Worm (Caenorhabditis elegans): Measurements from ENCODE around the gene spig-5.
"Not testable (repeated sequence)": the region's sequence is repeated elsewhere in the genome, so short reads cannot be mapped to it uniquely, and the experiment has no call there.

Gene spig-5

DNA sequence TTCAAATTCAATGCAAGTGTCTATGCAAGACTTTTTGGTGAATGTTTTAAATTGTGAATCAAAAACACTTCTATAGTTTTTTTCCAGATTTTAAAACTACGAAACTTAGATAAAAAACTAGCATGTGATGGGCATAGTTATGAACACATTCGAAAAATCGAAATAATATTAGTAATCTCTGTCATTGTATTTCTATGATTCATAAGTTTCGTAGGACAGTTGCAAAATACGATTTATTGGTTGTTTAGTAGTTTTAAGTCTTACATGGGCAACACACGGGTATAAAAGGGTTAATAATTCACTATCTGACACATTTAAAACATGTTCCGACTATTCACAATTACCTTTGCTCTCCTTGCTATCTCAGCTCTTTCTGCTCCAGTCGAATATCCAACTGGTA, at the start of gene spig-5:
TSS of gene spig-5 (plus strand) at position 301 of the 400 bp plus-strand sequence.
- not testable (repeated sequence) for TF ChIP-seq unc-62 (GFP tag; optimal IDR thresholded peaks at IDR 0.05)

DNA sequence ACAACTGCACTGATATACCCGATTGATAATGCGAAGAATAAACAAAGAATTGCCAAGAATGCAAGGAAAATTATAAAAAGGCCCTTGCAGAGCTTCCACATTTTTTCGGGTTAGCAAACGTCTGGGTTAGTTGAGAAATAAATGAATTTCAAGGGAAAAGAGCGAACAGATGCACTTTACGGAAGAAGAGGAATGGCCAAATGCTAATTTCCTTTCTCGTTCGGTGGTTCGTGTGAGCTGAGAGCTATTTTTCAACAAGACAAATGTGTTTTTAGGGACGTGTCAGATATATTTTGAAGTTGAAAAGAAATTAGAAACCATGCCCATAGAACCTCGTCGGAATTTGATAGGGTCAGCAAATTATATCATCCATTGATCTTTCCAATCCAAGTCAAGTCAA, 47.4 kb upstream of the spig-5 start, which contains the start of gene F40G12.2:
TSS of gene F40G12.2 (minus strand) at position 101 of the 400 bp plus-strand sequence.
- no peak for TF ChIP-seq unc-62 (GFP tag; optimal IDR thresholded peaks at IDR 0.05)

DNA sequence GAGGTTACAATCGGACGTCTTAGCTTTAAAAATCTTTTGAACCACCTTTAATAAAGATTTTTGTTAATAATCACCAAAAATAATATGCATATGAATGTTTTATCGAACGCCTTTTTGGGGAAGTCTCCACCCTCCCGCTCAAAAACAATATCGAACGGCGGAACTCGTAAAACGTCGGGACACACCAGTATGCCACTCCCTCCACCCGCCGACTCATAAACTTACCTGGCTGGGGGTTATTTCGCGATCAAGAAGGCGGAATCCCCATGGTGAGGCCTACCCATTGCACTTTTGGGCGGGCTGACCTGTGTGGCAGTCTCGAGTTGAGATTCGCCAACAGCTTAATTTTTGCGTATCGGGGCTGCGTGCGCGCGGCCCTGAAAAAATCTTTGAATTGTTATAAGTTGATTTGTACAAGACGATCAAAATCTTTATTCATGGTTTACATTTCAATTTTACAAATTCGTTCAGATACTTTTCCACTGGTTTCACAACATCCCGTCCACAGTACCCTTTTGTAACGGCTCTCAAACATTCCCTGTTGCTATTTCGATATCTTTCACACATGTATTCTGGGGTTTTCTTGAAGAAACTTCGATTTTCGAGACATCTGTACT, 40.8 kb upstream of the spig-5 start:
- no peak for TF ChIP-seq unc-62 (GFP tag; optimal IDR thresholded peaks at IDR 0.05)

DNA sequence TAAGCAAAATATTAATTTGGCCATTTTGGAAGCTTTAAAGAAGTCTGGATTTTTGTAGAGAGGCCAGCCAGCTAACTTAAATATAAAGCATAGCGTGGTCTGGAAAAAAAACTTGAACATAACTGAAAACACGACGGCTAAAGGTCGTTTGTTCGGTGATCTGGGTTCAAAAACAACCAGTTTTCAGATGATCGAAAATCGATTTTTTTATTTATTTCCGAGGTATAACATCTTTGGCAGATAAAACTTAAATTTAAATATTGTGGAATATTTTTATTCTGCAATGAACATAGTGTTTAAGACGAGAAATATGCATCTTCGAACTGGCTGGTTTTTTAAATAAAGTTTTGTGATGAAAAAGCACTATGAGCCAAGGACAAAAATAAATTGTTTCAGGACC, 39.6 kb upstream of the spig-5 start, which contains the start of gene F40G12.4:
TSS of gene F40G12.4 (minus strand) at position 101 of the 400 bp plus-strand sequence.
- TF ChIP-seq unc-62 (GFP tag; optimal IDR thresholded peaks at IDR 0.05), result no peak

DNA sequence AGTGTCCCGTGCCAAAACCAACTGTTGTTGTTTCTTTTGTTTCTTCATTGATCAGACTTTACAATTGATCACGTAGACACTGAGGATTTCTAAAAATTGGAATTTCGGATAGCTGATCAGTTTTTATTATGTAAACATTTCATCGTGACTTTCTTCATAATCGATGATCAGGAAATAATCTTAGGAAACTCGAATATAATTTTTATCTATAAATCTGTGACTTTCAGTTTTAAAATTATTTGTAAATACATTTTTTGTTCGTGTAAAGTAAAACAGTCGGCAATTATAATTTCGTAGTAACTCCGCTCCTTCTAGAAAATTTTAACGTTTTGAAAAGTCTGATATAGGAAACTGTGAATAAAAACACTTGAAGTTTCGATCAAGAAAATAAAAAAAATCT, 37.5 kb upstream of the spig-5 start, which contains the start of gene F40G12.5:
TSS of gene F40G12.5 (minus strand) at position 101 of the 400 bp plus-strand sequence.
- TF ChIP-seq unc-62 (GFP tag; optimal IDR thresholded peaks at IDR 0.05), result no peak

DNA sequence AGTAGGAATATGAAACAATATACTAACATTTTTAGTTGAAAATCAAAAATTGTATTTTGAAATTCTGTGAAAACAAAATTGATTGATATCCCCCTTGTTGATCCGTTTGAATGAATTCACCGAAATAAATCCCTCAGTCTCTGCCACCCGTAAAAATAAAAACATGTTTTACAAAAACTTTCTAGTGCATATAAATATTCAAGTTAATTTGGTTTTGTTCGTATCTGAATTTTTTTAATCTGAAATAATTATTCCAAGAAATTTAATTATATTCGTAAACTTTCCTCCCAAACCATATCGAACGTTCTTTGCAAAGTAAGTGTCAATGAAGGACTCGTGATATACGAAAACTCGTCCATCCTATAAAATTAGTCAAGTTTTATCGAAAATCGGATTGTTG, 35.2 kb upstream of the spig-5 start, which contains the start of gene F40G12.6:
TSS of gene F40G12.6 (minus strand) at position 101 of the 400 bp plus-strand sequence.
- no peak for TF ChIP-seq unc-62 (GFP tag; optimal IDR thresholded peaks at IDR 0.05)

DNA sequence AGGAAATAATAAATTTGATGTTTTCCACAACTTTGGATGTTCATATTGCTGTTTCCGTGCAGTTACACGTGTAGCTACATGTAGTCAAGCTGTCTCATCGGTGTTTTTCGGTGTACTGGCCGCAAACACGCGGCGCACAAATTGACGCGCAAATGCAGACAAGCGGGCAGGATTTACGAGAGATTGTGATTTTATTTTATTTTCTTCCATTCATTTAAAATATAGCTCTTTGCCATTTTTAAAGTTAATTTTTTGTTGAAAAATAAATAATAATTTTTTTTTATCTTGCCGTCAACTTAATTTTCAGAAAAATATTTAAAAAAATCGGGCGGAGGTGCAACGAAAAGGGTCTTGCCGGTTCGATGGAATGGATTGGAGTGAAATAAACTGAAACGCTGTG, 34.0 kb upstream of the spig-5 start, which contains the start of gene F40G12.7:
TSS of gene F40G12.7 (plus strand) at position 301 of the 400 bp plus-strand sequence.
- TF ChIP-seq unc-62 (GFP tag; optimal IDR thresholded peaks at IDR 0.05), result not testable (repeated sequence)

DNA sequence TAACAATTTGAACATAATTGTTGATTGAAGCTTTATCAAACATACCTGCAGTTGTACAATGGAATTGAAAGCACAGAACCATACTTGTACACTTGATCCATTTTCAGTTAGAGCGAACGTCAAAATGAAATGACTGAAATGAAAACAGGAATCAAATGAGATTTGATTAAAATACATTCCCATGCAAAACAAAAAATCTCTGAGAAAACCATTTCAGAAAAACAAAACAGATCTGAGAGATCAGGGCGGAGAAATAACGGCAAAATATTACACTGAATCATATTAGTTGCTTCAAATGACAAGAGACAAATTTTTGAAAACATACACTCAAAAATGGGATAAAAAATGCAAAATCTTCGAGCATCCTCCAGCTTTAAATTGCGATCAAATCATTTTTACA, 28.5 kb upstream of the spig-5 start, which contains the start of gene srt-33:
TSS of gene srt-33 (minus strand) at position 101 of the 400 bp plus-strand sequence.
- TF ChIP-seq unc-62 (GFP tag; optimal IDR thresholded peaks at IDR 0.05), result no peak

DNA sequence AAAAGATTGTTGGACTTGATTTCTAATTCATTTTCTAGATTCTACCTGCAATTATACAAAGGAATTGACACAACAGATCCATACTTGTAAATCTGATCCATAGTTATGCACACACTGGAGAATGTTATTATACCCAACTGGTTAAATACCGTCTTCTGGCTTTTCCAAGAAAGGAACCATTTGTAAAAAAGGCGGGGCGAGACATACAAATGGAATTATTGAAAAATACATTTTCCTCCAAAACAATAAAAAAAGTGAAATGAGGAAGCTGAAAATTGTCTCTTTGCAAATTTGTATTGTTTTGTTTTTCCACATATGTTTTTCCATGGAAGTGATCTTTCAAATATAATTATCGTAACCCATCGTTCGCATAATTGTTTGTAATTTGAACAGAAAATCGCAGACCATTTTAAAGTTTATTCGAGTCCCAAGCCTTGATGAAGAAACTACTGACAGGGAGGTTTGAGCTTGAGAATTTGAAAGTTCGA, 26.0 kb upstream of the spig-5 start, which contains the start of the genes srt-74 and F40G12.9:
TSS of gene srt-74 (minus strand) at position 101 of the 488 bp plus-strand sequence.
TSS of gene F40G12.9 (plus strand) at position 438 of the 488 bp plus-strand sequence.
- TF ChIP-seq unc-62 (GFP tag; optimal IDR thresholded peaks at IDR 0.05), result no peak

DNA sequence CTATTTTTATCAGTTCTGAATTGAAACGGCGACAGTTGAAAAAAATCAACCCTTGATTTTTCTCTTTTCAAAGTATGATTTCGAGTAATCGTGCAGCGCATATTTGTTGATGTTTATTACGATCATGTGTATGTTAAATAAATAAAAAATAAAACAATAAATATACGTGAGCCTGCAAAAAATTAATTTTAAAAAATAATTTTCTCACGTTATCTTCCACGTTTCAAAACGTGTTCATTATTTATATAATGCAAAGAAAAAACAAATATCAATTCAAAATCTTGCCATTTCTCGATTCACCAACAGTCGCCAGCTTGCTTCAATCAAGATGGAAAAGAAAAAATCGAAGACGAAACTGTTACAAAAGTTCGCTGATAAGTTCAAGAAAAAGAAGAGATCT, 25.0 kb upstream of the spig-5 start, which contains the start of gene F40G12.10:
TSS of gene F40G12.10 (plus strand) at position 301 of the 400 bp plus-strand sequence.
- TF ChIP-seq unc-62 (GFP tag; optimal IDR thresholded peaks at IDR 0.05), result no peak

DNA sequence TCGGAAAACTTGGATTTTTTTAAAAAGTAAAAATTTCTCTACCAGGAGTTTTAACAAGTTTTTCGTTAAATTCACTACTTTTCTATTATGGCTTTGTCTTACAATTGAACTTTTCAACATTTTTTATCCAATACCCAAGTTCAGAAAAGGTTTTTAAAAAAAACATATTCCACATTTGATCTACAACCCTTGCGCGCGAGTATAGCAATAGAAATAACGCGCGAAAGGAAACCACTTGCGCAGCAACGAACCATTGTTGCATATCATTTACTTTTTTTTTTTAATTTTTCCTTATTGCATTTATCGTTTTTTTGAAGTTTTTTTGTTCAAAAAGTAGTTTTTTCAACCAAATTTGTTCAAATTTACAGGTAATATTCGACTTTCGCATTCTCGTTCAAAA, 22.5 kb upstream of the spig-5 start, which contains the start of gene F40G12.11:
TSS of gene F40G12.11 (plus strand) at position 369 of the 400 bp plus-strand sequence.
- no peak for TF ChIP-seq unc-62 (GFP tag; optimal IDR thresholded peaks at IDR 0.05)

DNA sequence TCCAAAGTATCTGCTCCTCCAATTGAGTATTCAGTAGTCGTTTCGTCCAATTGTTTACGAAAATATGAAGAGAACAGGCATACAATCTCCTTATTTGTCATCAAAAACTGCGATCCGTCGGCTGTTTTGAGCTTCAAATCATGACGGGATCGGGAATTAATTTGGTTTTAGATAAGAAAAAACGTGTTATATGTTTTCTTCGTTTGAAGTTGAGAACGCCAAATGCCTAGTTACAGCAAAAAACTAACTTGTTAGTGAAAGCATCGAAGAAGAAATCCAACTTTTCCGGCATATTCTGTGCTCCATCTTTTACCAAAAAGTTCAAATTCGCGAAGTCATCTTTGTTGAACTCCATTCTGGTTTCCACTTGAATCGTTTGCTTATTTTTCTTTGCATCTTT, 18.9 kb upstream of the spig-5 start, which contains the start of gene F14D7.1:
TSS of gene F14D7.1 (minus strand) at position 101 of the 400 bp plus-strand sequence.
- TF ChIP-seq unc-62 (GFP tag; optimal IDR thresholded peaks at IDR 0.05), result no peak

DNA sequence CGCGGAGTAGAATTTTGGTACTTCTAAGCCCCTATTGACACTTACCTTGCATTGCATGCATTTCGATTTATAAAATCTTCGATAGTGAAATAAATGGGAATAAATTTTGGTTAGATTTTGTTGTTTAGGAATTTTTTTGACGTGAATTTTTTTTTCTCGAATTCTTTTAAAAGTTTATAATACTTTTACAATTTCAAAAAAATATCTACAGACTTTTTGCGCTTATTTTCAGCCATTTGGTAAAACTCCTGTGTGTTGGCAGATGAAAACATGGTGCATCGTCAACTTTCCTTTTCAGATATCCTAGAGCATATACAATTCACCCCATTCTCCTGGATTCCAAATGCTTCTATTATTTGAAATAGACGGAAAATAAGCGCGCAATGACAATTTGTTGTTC, 17.6 kb upstream of the spig-5 start, which contains the start of gene F14D7.18:
TSS of gene F14D7.18 (minus strand) at position 101 of the 400 bp plus-strand sequence.
- no peak for TF ChIP-seq unc-62 (GFP tag; optimal IDR thresholded peaks at IDR 0.05)

DNA sequence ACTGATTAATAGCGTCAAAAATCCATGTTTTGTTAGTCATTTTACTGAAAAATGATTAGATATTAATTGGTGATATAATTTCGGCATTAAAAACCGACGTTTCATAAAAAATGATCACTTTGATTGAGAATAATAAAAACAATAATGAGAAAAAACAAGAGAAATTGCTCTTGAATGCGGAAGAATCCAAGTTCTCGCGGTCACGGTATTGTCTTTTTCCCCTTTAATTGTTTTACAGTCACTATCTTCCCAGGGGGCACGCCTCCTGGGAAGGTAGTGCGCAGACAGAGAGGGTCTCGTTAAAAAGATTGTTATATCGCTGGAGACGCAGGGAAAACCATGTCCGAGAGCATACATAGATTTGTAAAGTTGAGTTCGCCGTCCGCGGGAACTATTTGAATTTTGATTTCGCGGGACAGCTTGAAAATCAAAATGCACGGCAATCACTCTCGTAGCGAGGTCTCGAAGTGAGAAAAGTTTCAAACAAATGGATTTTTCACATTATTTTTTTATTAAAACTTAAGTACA, 14.5 kb upstream of the spig-5 start, which contains the start of gene F14D7.2:
TSS of gene F14D7.2 (minus strand) at position 51 of the 528 bp plus-strand sequence.
- no peak for TF ChIP-seq unc-62 (GFP tag; optimal IDR thresholded peaks at IDR 0.05)

DNA sequence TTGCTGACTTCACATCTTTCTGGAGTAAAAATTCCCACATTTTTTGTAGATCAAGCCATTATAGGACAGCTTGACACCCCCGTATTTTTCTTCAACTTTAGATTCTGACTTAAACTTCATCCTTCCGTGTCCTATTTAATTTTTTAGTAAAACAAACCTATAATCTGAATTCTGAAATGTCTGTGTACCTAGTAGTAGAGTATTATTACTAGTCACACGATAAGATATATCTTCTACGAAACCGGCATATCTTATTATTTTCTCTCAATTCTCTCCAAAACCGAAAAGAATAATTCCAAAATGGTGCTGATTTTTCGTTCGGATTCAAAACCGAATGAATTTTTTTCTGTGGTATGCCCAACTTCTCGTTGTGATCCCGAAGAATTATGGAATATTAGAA, 13.9 kb upstream of the spig-5 start, which contains the start of gene F14D7.9:
TSS of gene F14D7.9 (plus strand) at position 301 of the 400 bp plus-strand sequence.
- TF ChIP-seq unc-62 (GFP tag; optimal IDR thresholded peaks at IDR 0.05), result no peak

DNA sequence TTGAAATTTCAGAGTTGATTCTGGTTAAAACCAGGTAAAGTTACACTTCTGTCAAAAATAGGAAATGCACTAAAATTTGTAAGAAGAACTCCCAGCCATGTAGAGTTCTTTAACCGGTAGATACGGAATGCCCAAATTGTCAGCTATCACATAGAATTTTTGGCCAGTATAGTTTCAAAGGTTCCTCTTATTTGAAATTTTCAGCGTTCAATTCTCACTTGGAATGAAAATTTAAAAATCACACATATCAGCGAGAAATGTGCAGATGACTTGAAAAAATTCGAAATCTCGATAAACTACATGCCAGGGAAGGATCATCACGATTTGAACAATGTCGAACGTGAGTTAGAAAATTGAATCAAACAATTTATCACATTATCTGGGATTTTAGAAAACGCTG, 11.8 kb upstream of the spig-5 start, which contains the start of gene F14D7.3:
TSS of gene F14D7.3 (plus strand) at position 301 of the 400 bp plus-strand sequence.
- no peak for TF ChIP-seq unc-62 (GFP tag; optimal IDR thresholded peaks at IDR 0.05)

Measured in whole organism, dauer.